Worm (Caenorhabditis elegans): ENCODE results near the gene Y56A3A.31.

Gene Y56A3A.31

DNA sequence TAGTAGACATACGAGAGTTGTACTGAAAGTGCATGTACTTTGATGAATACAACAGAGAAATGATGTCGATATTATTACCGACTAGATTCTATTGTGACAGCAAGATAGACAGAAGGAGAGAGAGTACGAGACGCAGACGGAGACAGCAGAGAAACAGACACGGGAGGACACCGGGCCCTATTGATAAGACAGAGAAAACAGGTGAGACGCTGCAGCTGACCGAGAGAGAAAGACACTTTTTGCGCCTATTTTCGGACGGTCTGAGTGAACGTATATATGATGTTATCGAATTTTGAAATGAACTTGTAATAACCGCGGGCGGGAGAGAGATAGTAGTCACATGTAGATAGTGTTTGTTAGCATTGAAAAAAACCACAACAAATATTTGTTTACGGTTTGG lies 29.0 kb downstream of the Y56A3A.31 start (continued):
- TF ChIP-seq nhr-237 (tag; optimal IDR thresholded peaks at IDR 0.05), result no peak
- no peak for TF ChIP-seq C04F5.9 (tag; optimal IDR thresholded peaks at IDR 0.05)
- no peak for TF ChIP-seq nhr-84 (tag; optimal IDR thresholded peaks at IDR 0.05)
- 0 out of 2 replicates have a peak, but pooled peaks have one; percentile 9 for TF ChIP-seq grh-1 (GFP tag; IDR thresholded peaks at IDR 0.05)
- TF ChIP-seq pqm-1 (tag; optimal IDR thresholded peaks at IDR 0.05), result no peak
- no peak for TF ChIP-seq nhr-12 (tag; optimal IDR thresholded peaks at IDR 0.05)
- TF ChIP-seq rnt-1 (tag; optimal IDR thresholded peaks at IDR 0.05), result peak; percentile 65
- TF ChIP-seq sox-4 (tag; optimal IDR thresholded peaks at IDR 0.05), result no peak
- TF ChIP-seq egl-27 (tag; optimal IDR thresholded peaks at IDR 0.05), result no peak
- peak in 2 of 6 experiments; percentile 45 to 80 for TF ChIP-seq elt-3 (tag; optimal IDR thresholded peaks at IDR 0.05)
- TF ChIP-seq elt-2 (tag; optimal IDR thresholded peaks at IDR 0.05), result peak; percentile 80
- peak; percentile 67 for TF ChIP-seq blmp-1 (tag; optimal IDR thresholded peaks at IDR 0.05)
- TF ChIP-seq hpl-2 (GFP tag; optimal IDR thresholded peaks at IDR 0.05), result no peak
- peak; percentile 27 for TF ChIP-seq tbx-2 (tag; optimal IDR thresholded peaks at IDR 0.05)
- TF ChIP-seq nhr-19 (GFP tag; conservative IDR thresholded peaks at IDR 0.05), result peak; percentile 42
- TF ChIP-seq dsc-1 (tag; optimal IDR thresholded peaks at IDR 0.05), result no peak
- peak; percentile 61 for TF ChIP-seq C16A3.4 (tag; optimal IDR thresholded peaks at IDR 0.05)
- TF ChIP-seq nhr-77 (tag; optimal IDR thresholded peaks at IDR 0.05), result no peak
- peak; percentile 12 for TF ChIP-seq swsn-7 (tag; optimal IDR thresholded peaks at IDR 0.05)
- no peak for TF ChIP-seq hlh-4 (tag; optimal IDR thresholded peaks at IDR 0.05)
- TF ChIP-seq aly-2 (tag; optimal IDR thresholded peaks at IDR 0.05), result no peak
- TF ChIP-seq zag-1 (tag; optimal IDR thresholded peaks at IDR 0.05), result no peak
- TF ChIP-seq mab-9 (GFP tag; IDR thresholded peaks at IDR 0.05), result no peak
- peak; percentile 20 to 65 for TF ChIP-seq lsy-2 (tag; optimal IDR thresholded peaks at IDR 0.05)
- TF ChIP-seq jun-1 (tag; optimal IDR thresholded peaks at IDR 0.05), result no peak
- no peak for TF ChIP-seq unc-98 (GFP tag; IDR thresholded peaks at IDR 0.05)
- no peak for TF ChIP-seq fkh-10 (GFP tag; optimal IDR thresholded peaks at IDR 0.05)
- TF ChIP-seq fkh-8 (tag; optimal IDR thresholded peaks at IDR 0.05), result no peak
- no peak for TF ChIP-seq vab-15 (tag; optimal IDR thresholded peaks at IDR 0.05)
- peak; percentile 30 for TF ChIP-seq skn-1 (tag; optimal IDR thresholded peaks at IDR 0.05)
- no peak for TF ChIP-seq lir-3 (tag; optimal IDR thresholded peaks at IDR 0.05; ENCODE audit: poor library complexity)
- no peak for TF ChIP-seq snpc-4 (tag; optimal IDR thresholded peaks at IDR 0.05)
- no peak for TF ChIP-seq hlh-17 (GFP tag; optimal IDR thresholded peaks at IDR 0.05; ENCODE audit: borderline replicate concordance)
- TF ChIP-seq mep-1 (tag; optimal IDR thresholded peaks at IDR 0.05), result peak; percentile 32
- TF ChIP-seq nhr-76 (tag; optimal IDR thresholded peaks at IDR 0.05), result no peak
- peak; percentile 74 for TF ChIP-seq snu-23 (GFP tag; optimal IDR thresholded peaks at IDR 0.05)
- TF ChIP-seq nhr-85 (tag), result peak; percentile 89
- TF ChIP-seq sup-37 (GFP tag; optimal IDR thresholded peaks at IDR 0.05), result no peak
- peak; percentile 3 for TF ChIP-seq fos-1 (tag; optimal IDR thresholded peaks at IDR 0.05)
- no peak for TF ChIP-seq ceh-8 (GFP tag; optimal IDR thresholded peaks at IDR 0.05)
- peak; percentile 39 for TF ChIP-seq xbp-1 (tag; optimal IDR thresholded peaks at IDR 0.05)
- TF ChIP-seq nhr-71 (tag; optimal IDR thresholded peaks at IDR 0.05), result peak; percentile 71
- no peak for TF ChIP-seq unc-86 (tag; optimal IDR thresholded peaks at IDR 0.05)
- TF ChIP-seq mef-2 (tag; optimal IDR thresholded peaks at IDR 0.05), result no peak
- no peak for TF ChIP-seq C34B4.2 (tag; optimal IDR thresholded peaks at IDR 0.05)
- no peak for TF ChIP-seq lin-15B (tag; optimal IDR thresholded peaks at IDR 0.05)
- TF ChIP-seq ceh-82 (tag; optimal IDR thresholded peaks at IDR 0.05), result no peak
- no peak for TF ChIP-seq ztf-4 (tag; optimal IDR thresholded peaks at IDR 0.05)
- peak; percentile 72 for TF ChIP-seq nhr-90 (tag; optimal IDR thresholded peaks at IDR 0.05; ENCODE audit: poor library complexity)
- no peak for TF ChIP-seq ceh-63 (GFP tag; optimal IDR thresholded peaks at IDR 0.05)
- TF ChIP-seq nhr-28 (tag; optimal IDR thresholded peaks at IDR 0.05), result no peak
- TF ChIP-seq aha-1 (tag; optimal IDR thresholded peaks at IDR 0.05), result no peak
- no peak for TF ChIP-seq efl-3 (GFP tag; optimal IDR thresholded peaks at IDR 0.05)
- TF ChIP-seq ceh-90 (tag; optimal IDR thresholded peaks at IDR 0.05), result no peak
- TF ChIP-seq unc-62 (GFP tag; optimal IDR thresholded peaks at IDR 0.05), result no peak
